Fruit fly (Drosophila melanogaster) whole organism, embryonic: ENCODE measurements around the gene CG2875.

Source experiments
- BEAF-32 ChIP-seq: fragments of 200-800 bp; sonication (Bioruptor generic); optimal IDR thresholded peaks from 3 replicates; lab custom pipeline; 2017; ENCODE audit warnings: missing biosample characterization, missing genetic modification characterization, mild to moderate bottlenecking, moderate library complexity, missing genetic modification reagents
- CG11504 ChIP-seq: fragments of 200-800 bp; sonication (Bioruptor generic); optimal IDR thresholded peaks from 3 replicates; lab custom pipeline; 2019; ENCODE audit warnings: missing biosample characterization, mild to moderate bottlenecking, missing genetic modification characterization, moderate library complexity
- CG11723 ChIP-seq: fragments of 200-800 bp; sonication (Bioruptor generic); optimal IDR thresholded peaks from 2 replicates; lab custom pipeline; 2017; ENCODE audit warnings: missing biosample characterization, mild to moderate bottlenecking, missing genetic modification characterization
- CG12071 ChIP-seq: fragments of 200-800 bp; sonication (Bioruptor generic); optimal IDR thresholded peaks from 3 replicates; lab custom pipeline; 2018; ENCODE audit warnings: missing biosample characterization, mild to moderate bottlenecking, missing genetic modification characterization
- CG12659 ChIP-seq: fragments of 200-800 bp; sonication (Bioruptor generic); optimal IDR thresholded peaks from 3 replicates; lab custom pipeline; 2017; ENCODE audit warnings: mild to moderate bottlenecking, missing biosample characterization, missing genetic modification reagents, missing genetic modification characterization
- CG15514 ChIP-seq: fragments of 200-800 bp; sonication (Bioruptor generic); optimal IDR thresholded peaks from 3 replicates; lab custom pipeline; 2017; ENCODE audit warnings: missing biosample characterization, missing genetic modification characterization, mild to moderate bottlenecking, moderate library complexity, missing genetic modification reagents
- CG15601 ChIP-seq: fragments of 200-800 bp; sonication (Bioruptor generic); optimal IDR thresholded peaks from 3 replicates; lab custom pipeline; 2019; ENCODE audit warnings: missing biosample characterization, mild to moderate bottlenecking, missing genetic modification characterization, moderate library complexity
- CG17359 ChIP-seq: fragments of 200-800 bp; sonication (Bioruptor generic); optimal IDR thresholded peaks from 3 replicates; lab custom pipeline; 2018; ENCODE audit warnings: missing biosample characterization, mild to moderate bottlenecking, missing genetic modification characterization, moderate library complexity
- CG17802 ChIP-seq: fragments of 200-800 bp; sonication (Bioruptor generic); optimal IDR thresholded peaks from 2 replicates; lab custom pipeline; 2018; ENCODE audit warnings: missing biosample characterization, mild to moderate bottlenecking, missing genetic modification characterization, moderate library complexity
- CG17829 ChIP-seq: fragments of 200-800 bp; optimal IDR thresholded peaks from 2 replicates; lab custom pipeline; 2019; ENCODE audit warnings: missing biosample characterization, mild to moderate bottlenecking, missing genetic modification characterization, moderate library complexity
- CG18011 ChIP-seq: fragments of 200-800 bp; sonication (Bioruptor generic); optimal IDR thresholded peaks from 2 replicates; lab custom pipeline; 2017; ENCODE audit warnings: missing biosample characterization, missing genetic modification characterization, mild to moderate bottlenecking, moderate library complexity, missing genotype
- CG18599 ChIP-seq: fragments of 200-800 bp; sonication (Bioruptor generic); optimal IDR thresholded peaks from 3 replicates; lab custom pipeline; 2017; ENCODE audit warnings: missing biosample characterization, missing genetic modification characterization, mild to moderate bottlenecking, moderate library complexity, missing genetic modification reagents
- CG2678 ChIP-seq: fragments of 200-800 bp; sonication (Bioruptor generic); optimal IDR thresholded peaks from 3 replicates; lab custom pipeline; 2019; ENCODE audit warnings: missing biosample characterization, mild to moderate bottlenecking, missing genetic modification characterization, moderate library complexity
- CG2889 ChIP-seq: fragments of 200-800 bp; sonication (Bioruptor generic); IDR thresholded peaks from 3 replicates; pipeline ENCODE4 v1.3.6; 2022; ENCODE audit warnings: missing biosample characterization, missing genetic modification characterization
- CG33213 ChIP-seq: fragments of 200-800 bp; sonication (Bioruptor generic); optimal IDR thresholded peaks from 3 replicates; lab custom pipeline; 2016; ENCODE audit warnings: missing biosample characterization, missing genetic modification characterization
- CG3847 ChIP-seq: fragments of 200-800 bp; sonication (Bioruptor generic); IDR thresholded peaks from 2 replicates; pipeline ENCODE4 v1.3.6; 2022; ENCODE audit warnings: missing biosample characterization, missing genetic modification characterization
- CG43689 ChIP-seq: fragments of 200-800 bp; sonication (Bioruptor generic); IDR thresholded peaks from 2 replicates; pipeline ENCODE4 v1.3.6; 2022; ENCODE audit warnings: missing biosample characterization, missing genetic modification characterization
- CG4820 ChIP-seq: fragments of 200-800 bp; sonication (Bioruptor generic); optimal IDR thresholded peaks from 3 replicates; lab custom pipeline; 2016; ENCODE audit warnings: missing biosample characterization, missing genetic modification characterization
- CG6175 ChIP-seq: fragments of 200-800 bp; sonication (Bioruptor generic); IDR thresholded peaks from 3 replicates; pipeline ENCODE4 v1.3.6; 2022; ENCODE audit warnings: missing biosample characterization, missing genetic modification characterization
- CG7786 ChIP-seq: fragments of 200-800 bp; sonication (Bioruptor generic); optimal IDR thresholded peaks from 2 replicates; lab custom pipeline; 2016; ENCODE audit warnings: missing biosample characterization, missing genetic modification characterization
- CG7963 ChIP-seq: fragments of 200-800 bp; sonication (Bioruptor generic); IDR thresholded peaks from 3 replicates; pipeline ENCODE4 v1.3.6; 2022; ENCODE audit warnings: missing biosample characterization, missing genetic modification characterization; ENCODE audit not compliant: partially characterized antibody
- CoRest ChIP-seq: fragments of 200-800 bp; sonication (Bioruptor generic); optimal IDR thresholded peaks from 3 replicates; lab custom pipeline; 2018; ENCODE audit warnings: missing biosample characterization, mild to moderate bottlenecking, missing genetic modification characterization, moderate library complexity
- Jarid2 ChIP-seq: fragments of 200-800 bp; sonication (Bioruptor generic); optimal IDR thresholded peaks from 3 replicates; lab custom pipeline; 2017; ENCODE audit warnings: mild to moderate bottlenecking, missing biosample characterization, missing genetic modification reagents, missing genetic modification characterization
- Kr ChIP-seq: fragments of 200-800 bp; sonication (Bioruptor generic); optimal IDR thresholded peaks from 2 replicates; lab custom pipeline; 2017; ENCODE audit warnings: missing biosample characterization, mild to moderate bottlenecking, missing genetic modification characterization
- MBD-R2 ChIP-seq: fragments of 200-800 bp; sonication (Bioruptor generic); IDR thresholded peaks from 2 replicates; pipeline ENCODE4 v1.3.6; 2022; ENCODE audit warnings: missing biosample characterization, missing genetic modification characterization
- Optix ChIP-seq: fragments of 200-800 bp; sonication (Bioruptor generic); IDR thresholded peaks from 3 replicates; pipeline ENCODE4 v1.3.6; 2022; ENCODE audit warnings: missing biosample characterization, missing genetic modification characterization
- Rfx ChIP-seq: fragments of 200-800 bp; sonication (Bioruptor generic); IDR thresholded peaks from 2 replicates; pipeline ENCODE4 v1.3.6; 2022; ENCODE audit warnings: missing biosample characterization, missing genetic modification characterization
- Rx ChIP-seq: fragments of 200-800 bp; sonication (Bioruptor generic); IDR thresholded peaks from 2 replicates; pipeline ENCODE4 v1.3.6; 2022; ENCODE audit warnings: missing biosample characterization, missing genetic modification characterization
- Sox100B ChIP-seq: fragments of 200-800 bp; sonication (Bioruptor generic); optimal IDR thresholded peaks from 3 replicates; lab custom pipeline; 2018; ENCODE audit warnings: missing biosample characterization, mild to moderate bottlenecking, missing genetic modification characterization
- Sry-δ ChIP-seq: fragments of 200-800 bp; sonication (Bioruptor generic); optimal IDR thresholded peaks from 2 replicates; lab custom pipeline; 2016; ENCODE audit warnings: missing biosample characterization, missing genetic modification characterization
- ci ChIP-seq: fragments of 200-800 bp; sonication (Bioruptor generic); IDR thresholded peaks from 3 replicates; pipeline ENCODE4 v1.3.6; 2022; ENCODE audit warnings: missing biosample characterization, missing genetic modification characterization
- dmrt99B ChIP-seq: fragments of 200-800 bp; sonication (Bioruptor generic); optimal IDR thresholded peaks from 2 replicates; lab custom pipeline; 2018; ENCODE audit warnings: missing biosample characterization, mild to moderate bottlenecking, missing genetic modification characterization, moderate library complexity
- ems ChIP-seq: fragments of 200-800 bp; sonication (Bioruptor generic); optimal IDR thresholded peaks from 3 replicates; lab custom pipeline; 2016; ENCODE audit warnings: missing biosample characterization, missing genetic modification characterization
- eyg ChIP-seq: fragments of 200-800 bp; sonication (Bioruptor generic); optimal IDR thresholded peaks from 3 replicates; lab custom pipeline; 2016; ENCODE audit warnings: missing biosample characterization, missing genetic modification characterization
- fd96Cb ChIP-seq: fragments of 200-800 bp; sonication (Bioruptor generic); optimal IDR thresholded peaks from 2 replicates; lab custom pipeline; 2018; ENCODE audit warnings: missing biosample characterization, mild to moderate bottlenecking, missing genetic modification characterization, moderate library complexity
- gce ChIP-seq: fragments of 200-800 bp; sonication (Bioruptor generic); IDR thresholded peaks from 3 replicates; pipeline ENCODE4 v1.3.6; 2022; ENCODE audit warnings: missing biosample characterization, missing genetic modification characterization
- hb ChIP-seq: fragments of 200-800 bp; sonication (Bioruptor generic); IDR thresholded peaks from 3 replicates; pipeline ENCODE4 v1.3.6; 2022; ENCODE audit warnings: missing biosample characterization, missing genetic modification characterization; ENCODE audit not compliant: partially characterized antibody
- lab ChIP-seq: fragments of 200-800 bp; sonication (Bioruptor generic); optimal IDR thresholded peaks from 3 replicates; lab custom pipeline; 2017; ENCODE audit warnings: missing biosample characterization, missing genetic modification characterization, mild to moderate bottlenecking, moderate library complexity, missing genetic modification reagents
- lov ChIP-seq, 2 experiments: fragments of 200-800 bp in 1 of 2; fragments of >200 bp in 1 of 2; sonication (Bioruptor generic) in 1 of 2; IDR thresholded peaks in 1 of 2; optimal IDR thresholded peaks in 1 of 2; 2 replicates in 1 of 2; 3 replicates in 1 of 2; pipeline versions ENCODE4 v1.3.6 to Lab custom; 2017 to 2022; ENCODE audit warnings: missing biosample characterization in 1 of 2, missing genetic modification characterization in 1 of 2
- nau ChIP-seq: fragments of 200-800 bp; sonication (Bioruptor generic); optimal IDR thresholded peaks from 3 replicates; lab custom pipeline; 2017; ENCODE audit warnings: missing biosample characterization, mild to moderate bottlenecking, missing genetic modification characterization, missing genetic modification reagents
- odd ChIP-seq: fragments of 200-800 bp; sonication (Bioruptor generic); optimal IDR thresholded peaks from 2 replicates; lab custom pipeline; 2017; ENCODE audit warnings: missing biosample characterization, mild to moderate bottlenecking, missing genetic modification characterization
- ranshi ChIP-seq: fragments of 200-800 bp; sonication (Bioruptor generic); IDR thresholded peaks from 2 replicates; pipeline ENCODE4 v1.3.6; 2022; ENCODE audit warnings: missing biosample characterization, missing genetic modification characterization
- schlank ChIP-seq: fragments of 200-800 bp; sonication (Bioruptor generic); optimal IDR thresholded peaks from 2 replicates; lab custom pipeline; 2018; ENCODE audit warnings: missing biosample characterization, mild to moderate bottlenecking, missing genetic modification characterization
- sd ChIP-seq: fragments of 200-800 bp; sonication (Bioruptor generic); optimal IDR thresholded peaks from 3 replicates; lab custom pipeline; 2018; ENCODE audit warnings: missing biosample characterization, mild to moderate bottlenecking, missing genetic modification characterization, moderate library complexity
- so ChIP-seq: fragments of 200-800 bp; sonication (Bioruptor generic); IDR thresholded peaks from 3 replicates; pipeline ENCODE4 v1.3.6; 2022; ENCODE audit warnings: missing biosample characterization, missing genetic modification characterization
- trem ChIP-seq: fragments of 200-800 bp; optimal IDR thresholded peaks from 3 replicates; lab custom pipeline; 2019; ENCODE audit warnings: missing biosample characterization, mild to moderate bottlenecking, missing genetic modification characterization, moderate library complexity
- ttk ChIP-seq: fragments of 200-800 bp; sonication (Bioruptor generic); IDR thresholded peaks from 2 replicates; pipeline ENCODE4 v2.1.2; 2022; ENCODE audit warnings: missing biosample characterization, missing genetic modification characterization
- unc-4 ChIP-seq: fragments of 200-800 bp; sonication (Bioruptor generic); IDR thresholded peaks from 2 replicates; pipeline ENCODE4 v1.3.6; 2022; ENCODE audit warnings: missing biosample characterization, missing genetic modification characterization; ENCODE audit not compliant: partially characterized antibody
- wdn ChIP-seq: fragments of 200-800 bp; sonication (Bioruptor generic); IDR thresholded peaks from 2 replicates; pipeline ENCODE4 v1.3.6; 2022; ENCODE audit warnings: missing biosample characterization, missing genetic modification characterization

CG2875 gene

DNA sequence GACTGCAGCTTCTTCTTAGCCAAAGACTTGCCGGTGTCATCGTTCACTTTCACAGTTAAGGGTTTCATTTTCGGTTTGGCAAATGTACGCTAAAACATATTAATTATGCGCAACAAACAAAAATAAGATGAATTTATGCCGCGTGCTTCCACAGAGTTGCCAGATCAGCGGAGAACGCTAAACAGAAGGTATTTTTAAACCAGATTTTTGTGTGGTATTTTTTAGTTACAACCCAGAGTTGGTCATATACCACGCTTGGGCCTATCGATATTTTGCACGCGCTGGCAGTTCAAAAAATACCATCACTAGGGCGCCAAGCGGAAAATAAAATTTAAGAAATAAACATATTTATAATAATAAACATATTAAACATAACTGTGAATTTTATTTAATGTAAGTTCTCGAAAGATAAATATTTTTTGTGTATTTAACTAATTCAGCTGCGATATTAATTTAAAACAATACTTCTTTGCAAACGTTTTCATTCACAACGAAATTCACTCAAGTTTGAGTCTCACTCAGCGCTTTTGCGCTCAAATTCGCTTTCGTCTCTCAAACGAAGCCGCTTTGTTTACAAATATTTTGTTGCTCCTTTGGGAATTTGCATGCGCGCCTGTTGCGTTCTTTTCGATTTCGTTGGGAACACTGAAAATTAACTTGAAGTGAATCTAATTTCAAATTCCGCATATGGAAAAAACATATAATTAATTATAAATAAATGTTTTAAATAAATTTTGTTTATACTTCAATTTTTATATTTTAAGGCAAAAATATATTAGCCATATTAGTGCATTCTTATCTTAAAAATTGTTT, at the start of gene CG2875 (continued):
- TF ChIP-seq lov (optimal IDR thresholded peaks at IDR 0.05; lab: Kevin White, UChicago) = no peak
- no peak for TF ChIP-seq lov (GFP tag; IDR thresholded peaks at IDR 0.05; lab: Robert Waterston, UW)
- TF ChIP-seq Kr (GFP tag; lab: Kevin White, UChicago) = no peak
- TF ChIP-seq gce (GFP tag; lab: Robert Waterston, UW) = no peak
- peak; percentile 32 for TF ChIP-seq CG12659 (GFP tag; lab: Kevin White, UChicago)
- TF ChIP-seq CG33213 = peak; percentile 3
- peak; percentile 8 for TF ChIP-seq CG17829
- TF ChIP-seq wdn (GFP tag; lab: Robert Waterston, UW) = no peak
- no peak for TF ChIP-seq Rx (GFP tag; lab: Robert Waterston, UW)
- no peak for TF ChIP-seq ttk (GFP tag; lab: Robert Waterston, UW)
- TF ChIP-seq unc-4 (GFP tag; lab: Robert Waterston, UW) = peak; percentile 84
- TF ChIP-seq CG11723 = no peak
- no peak for TF ChIP-seq hb
- TF ChIP-seq CoRest (tag; lab: Kevin White, UChicago) = peak; percentile 8
- TF ChIP-seq fd96Cb (tag; lab: Kevin White, UChicago) = no peak
- TF ChIP-seq CG17802 (tag; lab: Kevin White, UChicago) = no peak
- TF ChIP-seq CG7963 (GFP tag; lab: Robert Waterston, UW) = no peak
- TF ChIP-seq eyg (GFP tag; lab: Kevin White, UChicago) = no peak
- TF ChIP-seq BEAF-32 = peak; percentile 85
- TF ChIP-seq trem (tag; lab: Kevin White, UChicago) = peak; percentile 75
- TF ChIP-seq CG4820 = no peak
- TF ChIP-seq Rfx = peak; percentile 26; the same call in 1 of the 2 replicates
- TF ChIP-seq CG18011 (GFP tag; lab: Kevin White, UChicago) = no peak
- TF ChIP-seq Optix = no peak
- TF ChIP-seq Sry-δ (GFP tag; lab: Kevin White, UChicago) = peak; percentile 85
- no peak for TF ChIP-seq CG43689 (GFP tag; lab: Robert Waterston, UW)
- TF ChIP-seq MBD-R2 = peak; percentile 76
- no peak for TF ChIP-seq ems (GFP tag; lab: Kevin White, UChicago)
- no peak for TF ChIP-seq CG2889 (GFP tag; lab: Robert Waterston, UW)
- peak; percentile 74 for TF ChIP-seq sd (tag; lab: Kevin White, UChicago)

DNA sequence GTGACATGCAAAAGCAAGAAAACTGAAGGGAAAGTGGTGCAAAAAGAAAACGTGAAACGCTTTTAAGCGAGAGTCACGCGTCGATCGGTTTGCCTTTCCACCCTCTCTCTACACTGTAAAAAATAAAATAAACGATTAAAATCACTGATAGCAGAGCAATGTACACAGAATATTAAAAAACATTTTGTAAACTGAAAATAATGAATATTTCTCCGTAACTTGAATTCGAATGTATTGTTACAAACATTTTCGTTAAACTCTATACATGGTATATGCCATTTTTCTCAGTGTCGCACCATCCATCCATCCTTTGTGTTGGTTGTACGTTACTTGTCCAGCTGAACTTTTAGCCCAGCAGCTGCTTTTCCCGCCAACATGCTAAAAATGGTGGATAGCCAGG, 20.8 kb upstream of the CG2875 start:
- TF ChIP-seq CG7786 (GFP tag; lab: Kevin White, UChicago) (no peak), nau (GFP tag; lab: Kevin White, UChicago) (no peak), CG18599 (peak; percentile 59), dmrt99B (tag; lab: Kevin White, UChicago) (peak; percentile 44), so (GFP tag; lab: Robert Waterston, UW) (no peak), CG15514 (GFP tag; lab: Kevin White, UChicago) (peak; percentile 3), CG15601 (tag; lab: Kevin White, UChicago) (no peak), schlank (tag; lab: Kevin White, UChicago) (no peak), CG17359 (tag; lab: Kevin White, UChicago) (peak; percentile 6), Jarid2 (GFP tag; lab: Kevin White, UChicago) (no peak), CG3847 (GFP tag; lab: Robert Waterston, UW) (no peak), ranshi (0 out of 2 replicates have a peak, but pooled peaks have one; percentile 7), lab (GFP tag; lab: Kevin White, UChicago) (peak; percentile 56), Sox100B (GFP tag; lab: Kevin White, UChicago) (no peak), CG2678 (peak; percentile 51), CG12071 (GFP tag; lab: Kevin White, UChicago) (no peak), CG6175 (no peak), odd (GFP tag; lab: Kevin White, UChicago) (no peak), ci (GFP tag; lab: Robert Waterston, UW) (no peak), CG11504 (peak; percentile 51)
